Worm (Caenorhabditis elegans) whole organism, early embryonic: ENCODE results near the gene D1022.9.

Experiments used
- B0310.2 ChIP-seq: sonication (generic microtip); optimal IDR thresholded peaks from 2 replicates; lab custom pipeline; 2016; ENCODE audit warnings: mild to moderate bottlenecking, missing genetic modification characterization, missing compliant biosample characterization
- F13C5.2 ChIP-seq: sonication (generic microtip); optimal IDR thresholded peaks from 2 replicates; lab custom pipeline; 2017; ENCODE audit warnings: mild to moderate bottlenecking, missing genetic modification characterization, inconsistent platforms, missing compliant biosample characterization
- aly-1 ChIP-seq: sonication (generic microtip); optimal IDR thresholded peaks from 2 replicates; lab custom pipeline; 2016; ENCODE audit warnings: missing genetic modification characterization, missing compliant biosample characterization
- ama-1 ChIP-seq: fragments of 150-350 bp; optimal IDR thresholded peaks from 2 replicates; lab custom pipeline; 2014
- ceh-36 ChIP-seq: sonication (generic microtip); optimal IDR thresholded peaks from 2 replicates; lab custom pipeline; 2016; ENCODE audit warnings: missing genetic modification characterization, inconsistent platforms, missing compliant biosample characterization
- flt-1 ChIP-seq: fragments of 200-800 bp; sonication (Bioruptor generic); IDR thresholded peaks from 2 replicates; pipeline ENCODE4 v1.3.6; 2022; ENCODE audit warnings: missing genetic modification characterization, missing compliant biosample characterization
- hmbx-1 ChIP-seq: sonication (generic microtip); optimal IDR thresholded peaks from 2 replicates; lab custom pipeline; 2016; ENCODE audit warnings: mild to moderate bottlenecking, missing genetic modification characterization, missing compliant biosample characterization
- hnd-1 ChIP-seq: sonication (generic microtip); optimal IDR thresholded peaks from 2 replicates; lab custom pipeline; 2016; ENCODE audit warnings: missing genetic modification characterization, missing compliant biosample characterization
- pes-1 ChIP-seq: fragments of 200-800 bp; sonication (Bioruptor generic); IDR thresholded peaks from 2 replicates; pipeline ENCODE4 v1.3.6; 2022; ENCODE audit warnings: missing genetic modification reagents, missing genetic modification characterization, missing compliant biosample characterization
- tbx-37 ChIP-seq: fragments of 200-800 bp; sonication (Bioruptor generic); conservative IDR thresholded peaks from 2 replicates; pipeline ENCODE4 v1.3.6; 2022; ENCODE audit warnings: missing genetic modification reagents, missing genetic modification characterization, missing compliant biosample characterization
- tra-4 ChIP-seq: sonication (generic microtip); optimal IDR thresholded peaks from 2 replicates; lab custom pipeline; 2017; ENCODE audit warnings: missing genetic modification characterization, missing compliant biosample characterization

DNA sequence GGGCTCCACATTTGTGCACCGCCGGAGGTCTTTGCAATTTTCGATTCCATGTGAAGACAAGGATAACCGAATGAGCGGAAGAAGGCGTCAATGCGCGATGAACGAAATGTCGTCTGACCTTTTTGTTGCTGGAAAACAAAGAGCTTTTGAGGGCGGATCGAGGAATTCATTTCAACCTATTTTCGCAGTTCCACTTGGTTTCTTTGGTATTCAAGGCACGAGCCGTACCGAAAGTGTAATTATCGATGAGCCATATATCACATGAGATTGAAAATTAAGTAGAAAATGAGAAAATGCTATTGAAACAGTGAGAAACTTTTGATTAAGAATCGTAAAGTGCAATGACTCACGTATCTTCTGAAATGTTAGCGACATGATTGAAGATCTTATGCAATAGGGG is 29.7 kb upstream of the D1022.9 start, which contains the start of gene glb-9:
- TF ChIP-seq flt-1 (GFP tag; lab: Robert Waterston, UW) (no peak), ama-1 (lab: Kevin White, UChicago) (no peak), B0310.2 (no peak), tbx-37 (no peak), hnd-1 (tag; lab: Kevin White, UChicago) (no peak), tra-4 (tag; lab: Kevin White, UChicago) (no peak), F13C5.2 (tag; lab: Kevin White, UChicago) (no peak), aly-1 (no peak), ceh-36 (no peak), hmbx-1 (no peak), pes-1 (GFP tag; lab: Robert Waterston, UW) (no peak)
